Worm (Caenorhabditis elegans) whole organism, early embryonic: ENCODE results near the gene W09H1.4.

Experiments used
- B0310.2 ChIP-seq: sonication (generic microtip); optimal IDR thresholded peaks from 2 replicates; lab custom pipeline; 2016; ENCODE audit warnings: mild to moderate bottlenecking, missing genetic modification characterization, missing compliant biosample characterization
- aly-1 ChIP-seq: sonication (generic microtip); optimal IDR thresholded peaks from 2 replicates; lab custom pipeline; 2016; ENCODE audit warnings: missing genetic modification characterization, missing compliant biosample characterization
- ama-1 ChIP-seq: fragments of 150-350 bp; optimal IDR thresholded peaks from 2 replicates; lab custom pipeline; 2014
- ets-7 ChIP-seq: sonication (generic microtip); optimal IDR thresholded peaks from 2 replicates; lab custom pipeline; 2016; ENCODE audit warnings: missing genotype, missing genetic modification characterization, missing compliant biosample characterization
- flt-1 ChIP-seq: fragments of 200-800 bp; sonication (Bioruptor generic); IDR thresholded peaks from 2 replicates; pipeline ENCODE4 v1.3.6; 2022; ENCODE audit warnings: missing genetic modification characterization, missing compliant biosample characterization
- hmbx-1 ChIP-seq: sonication (generic microtip); optimal IDR thresholded peaks from 2 replicates; lab custom pipeline; 2016; ENCODE audit warnings: mild to moderate bottlenecking, missing genetic modification characterization, missing compliant biosample characterization
- hmg-4 ChIP-seq: fragments of 200-800 bp; sonication (Bioruptor generic); optimal IDR thresholded peaks from 2 replicates; lab custom pipeline; 2018; ENCODE audit warnings: mild to moderate bottlenecking, missing genetic modification characterization, missing compliant biosample characterization
- hnd-1 ChIP-seq: sonication (generic microtip); optimal IDR thresholded peaks from 2 replicates; lab custom pipeline; 2016; ENCODE audit warnings: missing genetic modification characterization, missing compliant biosample characterization
- sea-1 ChIP-seq: fragments of 200-800 bp; sonication (Bioruptor generic); conservative IDR thresholded peaks from 2 replicates; pipeline ENCODE4 v1.3.6; 2022; ENCODE audit warnings: missing genetic modification characterization, missing compliant biosample characterization
- tra-4 ChIP-seq: sonication (generic microtip); optimal IDR thresholded peaks from 2 replicates; lab custom pipeline; 2017; ENCODE audit warnings: missing genetic modification characterization, missing compliant biosample characterization

ce11 chrII:13219373-13219772, 36.0 kb downstream of the W09H1.4 start:
- no peak for TF ChIP-seq B0310.2
- no peak for TF ChIP-seq hmg-4 (GFP tag; lab: Kevin White, UChicago)
- no peak for TF ChIP-seq ama-1 (lab: Kevin White, UChicago)
- no peak for TF ChIP-seq aly-1 (tag; lab: Kevin White, UChicago)
- no peak for TF ChIP-seq tra-4 (tag; lab: Kevin White, UChicago)
- TF ChIP-seq sea-1 (GFP tag; lab: Robert Waterston, UW), result no peak
- no peak for TF ChIP-seq hmbx-1 (tag; lab: Kevin White, UChicago)
- TF ChIP-seq ets-7 (tag; lab: Kevin White, UChicago), result no peak
- no peak for TF ChIP-seq flt-1 (GFP tag; lab: Robert Waterston, UW)
- no peak for TF ChIP-seq hnd-1
